Worm (Caenorhabditis elegans): ENCODE measurements around the gene ZC317.7.

DNA sequence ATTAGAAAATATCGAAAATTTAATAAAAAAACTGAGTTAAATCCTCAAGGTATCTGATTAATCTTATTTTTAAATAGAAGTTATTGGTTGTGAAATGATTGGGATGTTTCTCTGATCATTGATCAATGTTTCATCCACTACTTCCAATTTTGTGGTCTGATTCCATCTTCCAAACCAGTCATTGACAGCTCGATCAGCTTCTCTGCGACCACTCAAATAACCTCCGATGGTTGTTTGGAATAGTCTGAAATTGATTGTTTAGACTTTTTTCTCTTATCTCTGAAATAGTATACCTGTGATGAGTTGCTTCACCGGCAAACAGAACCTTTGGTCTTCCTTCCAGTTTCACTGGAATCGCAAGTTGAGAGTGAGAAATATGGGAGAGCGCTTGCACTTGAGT is 39.1 kb upstream of the ZC317.7 start:
- no peak for TF ChIP-seq M03D4.4 (tag; optimal IDR thresholded peaks at IDR 0.05)
- TF ChIP-seq unc-120 (tag; optimal IDR thresholded peaks at IDR 0.05; ENCODE audit: poor library complexity, severe bottlenecking): no peak
- TF ChIP-seq bed-3 (GFP tag; optimal IDR thresholded peaks at IDR 0.05): no peak
- no peak for TF ChIP-seq nhr-28 (tag; optimal IDR thresholded peaks at IDR 0.05)
- no peak for TF ChIP-seq unc-39 (tag; optimal IDR thresholded peaks at IDR 0.05)
- TF ChIP-seq unc-62 (GFP tag; optimal IDR thresholded peaks at IDR 0.05): no peak
- TF ChIP-seq nhr-2 (tag; optimal IDR thresholded peaks at IDR 0.05): no peak
- no peak for TF ChIP-seq elt-3 (tag; optimal IDR thresholded peaks at IDR 0.05)
- no peak for TF ChIP-seq nhr-237 (tag; optimal IDR thresholded peaks at IDR 0.05)
- no peak for TF ChIP-seq mep-1 (tag; optimal IDR thresholded peaks at IDR 0.05)
- TF ChIP-seq drap-1 (GFP tag; optimal IDR thresholded peaks at IDR 0.05): no peak
- TF ChIP-seq nhr-12 (tag; optimal IDR thresholded peaks at IDR 0.05): no peak
- TF ChIP-seq pha-4 (tag; optimal IDR thresholded peaks at IDR 0.05): no peak
- TF ChIP-seq sptf-1 (tag; optimal IDR thresholded peaks at IDR 0.05): no peak

Measured in whole organism, mixed stage, embryonic.